Worm (Caenorhabditis elegans): ENCODE data around the gene cest-34.
A peak's percentile ranks its signal among the peaks of the same experiment; 100 is the strongest.
"Not testable (repeated sequence)": the region's sequence is repeated elsewhere in the genome, so short reads cannot be mapped to it uniquely, and the experiment has no call there.

The cest-34 gene

ce11 chrV:6710462-6710861 is 33.9 kb downstream of the cest-34 start, which contains the start of gene sna-1:
Gene sna-1 (minus strand): TSS chrV:6710679.
- TF ChIP-seq attf-4 (tag; optimal IDR thresholded peaks at IDR 0.05), result no peak
- peak; percentile 89 for TF ChIP-seq Y48G9A.11 (GFP tag; IDR thresholded peaks at IDR 0.05)
- TF ChIP-seq T20F7.1 (GFP tag; optimal IDR thresholded peaks at IDR 0.05), result peak; percentile 92
- no peak for TF ChIP-seq nhr-48 (tag; optimal IDR thresholded peaks at IDR 0.05)

DNA sequence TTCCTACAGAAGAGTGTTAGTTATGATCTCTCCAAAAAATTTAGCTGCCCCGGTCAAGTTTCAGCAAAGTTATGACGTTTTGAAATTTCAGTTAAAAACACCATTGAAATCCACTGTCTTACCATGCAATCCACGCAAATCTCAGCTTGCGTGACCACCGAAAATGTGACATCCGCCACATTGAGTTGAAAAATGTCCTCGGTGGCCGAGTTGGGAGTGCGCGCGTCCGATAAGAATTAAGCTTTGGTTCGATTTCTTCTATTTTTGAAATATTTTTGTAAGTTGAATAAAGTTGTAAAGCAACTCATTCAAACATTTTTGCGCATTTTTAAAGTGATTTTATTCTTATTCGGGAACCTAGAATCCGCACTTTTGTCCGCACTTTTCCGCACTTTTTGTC is 34.5 kb downstream of the cest-34 start:
- TF ChIP-seq F26F4.8 (GFP tag; conservative IDR thresholded peaks at IDR 0.05), result peak; percentile 72; the same call in 1 of the 2 replicates
- TF ChIP-seq arid-1 (GFP tag; conservative IDR thresholded peaks at IDR 0.05), result peak; percentile 51
- 0 out of 2 replicates have a peak, but pooled peaks have one; percentile 15 for TF ChIP-seq pha-4 (GFP tag; IDR thresholded peaks at IDR 0.05)
- TF ChIP-seq pha-4 (tag; optimal IDR thresholded peaks at IDR 0.05), result not testable (repeated sequence)
- peak; percentile 89 for TF ChIP-seq Y48G9A.11 (GFP tag; IDR thresholded peaks at IDR 0.05)
- peak; percentile 48; the same call in 1 of the 2 replicates for TF ChIP-seq dmd-8 (GFP tag; IDR thresholded peaks at IDR 0.05)

ce11 chrV:6714858-6715257 is 38.3 kb downstream of the cest-34 start:
- peak; percentile 95 for TF ChIP-seq Y48G9A.11 (GFP tag; IDR thresholded peaks at IDR 0.05)

- TF ChIP-seq unc-62 (GFP tag; optimal IDR thresholded peaks at IDR 0.05 in 1 of 2), result peak in 1 of 2 experiments; percentile 19
- TF ChIP-seq unc-62 (tag; optimal IDR thresholded peaks at IDR 0.05), result no peak
- TF ChIP-seq aly-2 (tag; optimal IDR thresholded peaks at IDR 0.05), result no peak
Measured at ce11 chrV:6718232-6718631, 41.6 kb downstream of the cest-34 start, which contains the start of gene srg-30. Gene srg-30 (minus strand): TSS chrV:6718332.

DNA sequence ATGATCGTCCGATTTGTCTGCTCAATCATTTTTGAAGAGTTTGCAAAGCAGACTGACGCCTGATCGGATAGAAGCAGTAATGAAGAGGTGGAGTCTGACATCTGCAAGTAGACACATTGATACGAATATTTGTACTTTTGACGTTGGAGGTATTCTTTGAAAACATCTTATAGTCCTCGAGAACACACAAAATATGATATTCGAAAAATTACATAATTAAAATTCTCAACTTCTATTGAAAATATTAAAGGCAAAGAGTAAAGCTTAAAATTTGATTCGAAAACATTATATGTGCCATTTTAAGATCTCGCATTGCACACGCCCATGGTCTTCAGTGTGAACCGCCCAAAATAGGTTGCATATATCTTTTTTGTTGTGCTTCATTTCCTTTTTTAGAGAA is 45.8 kb downstream of the cest-34 start, which contains the start of gene ZC487.2:
Gene ZC487.2 (minus strand): TSS at position 101 of the 400 bp plus-strand sequence.
- no peak for TF ChIP-seq dve-1 (tag; optimal IDR thresholded peaks at IDR 0.05; ENCODE audit: insufficient read depth)
- peak; percentile 2 for TF ChIP-seq aha-1 (tag)

ce11 chrV:6726279-6726678 is 49.7 kb downstream of the cest-34 start:
- TF ChIP-seq lin-29 (GFP tag; IDR thresholded peaks at IDR 0.05) (no peak), daf-12 (tag; optimal IDR thresholded peaks at IDR 0.05) (no peak), nhr-76 (tag; optimal IDR thresholded peaks at IDR 0.05) (no peak), cey-2 (tag; optimal IDR thresholded peaks at IDR 0.05; ENCODE audit: borderline replicate concordance, insufficient read depth) (no peak), duxl-1 (tag; optimal IDR thresholded peaks at IDR 0.05; ENCODE audit: poor library complexity) (no peak), nhr-28 (tag; optimal IDR thresholded peaks at IDR 0.05) (no peak), daf-19 (GFP tag; conservative IDR thresholded peaks at IDR 0.05) (no peak), dmd-6 (GFP tag; IDR thresholded peaks at IDR 0.05) (no peak), pqm-1 (tag; optimal IDR thresholded peaks at IDR 0.05) (no peak), T20F7.1 (GFP tag; optimal IDR thresholded peaks at IDR 0.05) (no peak), unc-130 (GFP tag; optimal IDR thresholded peaks at IDR 0.05) (no peak), nhr-41 (GFP tag; IDR thresholded peaks at IDR 0.05) (no peak), lin-13 (GFP tag; optimal IDR thresholded peaks at IDR 0.05) (no peak), ZK546.5 (tag; optimal IDR thresholded peaks at IDR 0.05) (no peak), attf-4 (tag; optimal IDR thresholded peaks at IDR 0.05) (no peak), snpc-4 (tag; optimal IDR thresholded peaks at IDR 0.05) (no peak), ctbp-1 (GFP tag; IDR thresholded peaks at IDR 0.05) (no peak), dmd-8 (GFP tag; IDR thresholded peaks at IDR 0.05) (no peak), skn-1 (tag; optimal IDR thresholded peaks at IDR 0.05) (no peak), tra-1 (GFP tag; IDR thresholded peaks at IDR 0.05) (no peak)
